Worm (Caenorhabditis elegans): ENCODE data around the gene srd-56.

srd-56 gene

ce11 chrII:7238791-7239190 lies 35.8 kb upstream of the srd-56 start:
- no peak for TF ChIP-seq hlh-12 (tag; optimal IDR thresholded peaks at IDR 0.05)
- TF ChIP-seq F33H1.4 (GFP tag; IDR thresholded peaks at IDR 0.05) = no peak
- TF ChIP-seq B0035.1 (tag; optimal IDR thresholded peaks at IDR 0.05) = no peak
- no peak for TF ChIP-seq him-1 (tag; optimal IDR thresholded peaks at IDR 0.05)
- no peak for TF ChIP-seq F52B5.7 (tag; optimal IDR thresholded peaks at IDR 0.05)
- TF ChIP-seq unc-62 (GFP tag; optimal IDR thresholded peaks at IDR 0.05) = no peak
- no peak for TF ChIP-seq T26A5.8 (tag; optimal IDR thresholded peaks at IDR 0.05)
- TF ChIP-seq lag-1 (GFP tag; IDR thresholded peaks at IDR 0.05) = no peak
- no peak for TF ChIP-seq ztf-25 (GFP tag; IDR thresholded peaks at IDR 0.05)
- no peak for TF ChIP-seq hmg-20 (GFP tag; IDR thresholded peaks at IDR 0.05)
- no peak for TF ChIP-seq fkh-3 (tag; optimal IDR thresholded peaks at IDR 0.05)
- TF ChIP-seq B0019.2 (GFP tag; conservative IDR thresholded peaks at IDR 0.05) = no peak
- no peak for TF ChIP-seq dpff-1 (tag; optimal IDR thresholded peaks at IDR 0.05)
- TF ChIP-seq lsl-1 (GFP tag; optimal IDR thresholded peaks at IDR 0.05) = no peak
- no peak for TF ChIP-seq hmg-1.2 (GFP tag; IDR thresholded peaks at IDR 0.05)
- TF ChIP-seq F37B4.10 (GFP tag; IDR thresholded peaks at IDR 0.05) = no peak
- TF ChIP-seq hsf-1 (GFP tag; IDR thresholded peaks at IDR 0.05) = no peak
- no peak for TF ChIP-seq F55B11.4 (tag; optimal IDR thresholded peaks at IDR 0.05; ENCODE audit: borderline replicate concordance, insufficient read depth)
- TF ChIP-seq D2030.7 (GFP tag; IDR thresholded peaks at IDR 0.05) = no peak

- TF ChIP-seq tlf-1 (GFP tag; optimal IDR thresholded peaks at IDR 0.05) (peak; percentile 7), ceh-27 (GFP tag; optimal IDR thresholded peaks at IDR 0.05) (no peak), attf-5 (GFP tag; optimal IDR thresholded peaks at IDR 0.05) (peak; percentile 3), lin-40 (tag; optimal IDR thresholded peaks at IDR 0.05) (no peak), madf-6 (GFP tag; IDR thresholded peaks at IDR 0.05) (no peak), let-607 (tag; optimal IDR thresholded peaks at IDR 0.05) (peak in 1 of 2 experiments; percentile 58), F52B5.7 (tag; optimal IDR thresholded peaks at IDR 0.05) (no peak), egl-18 (GFP tag; IDR thresholded peaks at IDR 0.05) (no peak), him-1 (tag; optimal IDR thresholded peaks at IDR 0.05) (no peak), egrh-3 (GFP tag; IDR thresholded peaks at IDR 0.05) (no peak), dox-1 (GFP tag; IDR thresholded peaks at IDR 0.05) (no peak), ztf-6 (GFP tag; IDR thresholded peaks at IDR 0.05) (no peak), cebp-2 (GFP tag; IDR thresholded peaks at IDR 0.05) (no peak), ceh-79 (tag; optimal IDR thresholded peaks at IDR 0.05) (no peak), Y53F4B.3 (GFP tag; IDR thresholded peaks at IDR 0.05) (no peak), B0336.3 (GFP tag; IDR thresholded peaks at IDR 0.05) (0 out of 2 replicates have a peak, but pooled peaks have one; percentile 30), nhr-80 (tag; optimal IDR thresholded peaks at IDR 0.05) (peak; percentile 81), egl-44 (GFP tag; IDR thresholded peaks at IDR 0.05) (no peak), ztf-18 (tag; optimal IDR thresholded peaks at IDR 0.05) (no peak), dpff-1 (tag; optimal IDR thresholded peaks at IDR 0.05) (no peak), hmg-1.2 (GFP tag; IDR thresholded peaks at IDR 0.05) (no peak), snpc-1.1 (tag; optimal IDR thresholded peaks at IDR 0.05; ENCODE audit: insufficient read depth) (no peak), akir-1 (GFP tag; optimal IDR thresholded peaks at IDR 0.05) (no peak), ama-1 (optimal IDR thresholded peaks at IDR 0.05) (no peak), ama-1 (GFP tag; optimal IDR thresholded peaks at IDR 0.05) (no peak), bed-1 (GFP tag; IDR thresholded peaks at IDR 0.05) (no peak), mcd-1 (GFP tag; IDR thresholded peaks at IDR 0.05) (no peak), ztf-22 (GFP tag; optimal IDR thresholded peaks at IDR 0.05) (peak; percentile 32), repo-1 (tag; optimal IDR thresholded peaks at IDR 0.05) (no peak), ztf-26 (tag; optimal IDR thresholded peaks at IDR 0.05) (no peak), rcor-1 (GFP tag; IDR thresholded peaks at IDR 0.05) (no peak), sptf-2 (GFP tag; optimal IDR thresholded peaks at IDR 0.05) (no peak), lsl-1 (GFP tag; optimal IDR thresholded peaks at IDR 0.05) (no peak), madf-3 (GFP tag; IDR thresholded peaks at IDR 0.05) (no peak), tbp1 (GFP tag; optimal IDR thresholded peaks at IDR 0.05) (peak; percentile 22)
These were observed 35.2 kb upstream of the srd-56 start, which contains the start of gene aqp-1 for ce11 chrII:7238248-7238647. TSS of gene aqp-1 (minus strand) at chrII:7238349.
